Worm (Caenorhabditis elegans) whole organism, late embryonic: ENCODE measurements around the gene R186.8.

ENCODE experiments used
- C38D4.7 ChIP-seq: fragments of 200-800 bp; sonication (Bioruptor generic); optimal IDR thresholded peaks from 2 replicates; lab custom pipeline; 2018; ENCODE audit warnings: mild to moderate bottlenecking, missing genetic modification characterization, moderate library complexity, missing compliant biosample characterization
- F13H6.1 ChIP-seq: sonication (generic microtip); optimal IDR thresholded peaks from 2 replicates; lab custom pipeline; 2016; ENCODE audit warnings: missing genetic modification characterization, missing compliant biosample characterization
- K02D7.2 ChIP-seq: sonication (generic microtip); optimal IDR thresholded peaks from 2 replicates; lab custom pipeline; 2017; ENCODE audit warnings: mild to moderate bottlenecking, missing genetic modification characterization, missing compliant biosample characterization
- Y22D7AL.16 ChIP-seq: sonication (generic microtip); optimal IDR thresholded peaks from 2 replicates; lab custom pipeline; 2016; ENCODE audit warnings: missing genetic modification characterization, missing compliant biosample characterization
- ahr-1 ChIP-seq: sonication (generic microtip); optimal IDR thresholded peaks from 2 replicates; lab custom pipeline; 2016; ENCODE audit warnings: missing genetic modification characterization, missing compliant biosample characterization
- ama-1 ChIP-seq: fragments of 150-350 bp; optimal IDR thresholded peaks from 2 replicates; lab custom pipeline; 2014
- ceh-18 ChIP-seq: sonication (generic microtip); optimal IDR thresholded peaks from 2 replicates; lab custom pipeline; 2016; ENCODE audit warnings: missing genetic modification characterization, missing compliant biosample characterization
- ceh-19 ChIP-seq: fragments of 200-800 bp; sonication (Bioruptor generic); optimal IDR thresholded peaks from 2 replicates; lab custom pipeline; 2018; ENCODE audit warnings: mild to moderate bottlenecking, missing genetic modification characterization, missing compliant biosample characterization
- ceh-9 ChIP-seq: sonication (generic microtip); optimal IDR thresholded peaks from 2 replicates; lab custom pipeline; 2016; ENCODE audit warnings: mild to moderate bottlenecking, missing genetic modification characterization, inconsistent platforms, missing compliant biosample characterization
- che-1 ChIP-seq: sonication (generic microtip); optimal IDR thresholded peaks from 2 replicates; lab custom pipeline; 2016; ENCODE audit warnings: mild to moderate bottlenecking, missing genetic modification characterization, missing compliant biosample characterization
- dmd-4 ChIP-seq: sonication (generic microtip); optimal IDR thresholded peaks from 2 replicates; lab custom pipeline; 2016; ENCODE audit warnings: borderline replicate concordance, missing genetic modification characterization, missing compliant biosample characterization
- elt-2 ChIP-seq: sonication (generic microtip); optimal IDR thresholded peaks from 2 replicates; lab custom pipeline; 2016; ENCODE audit warnings: missing genetic modification reagents, missing genetic modification characterization, missing compliant biosample characterization
- elt-4 ChIP-seq: sonication (generic microtip); optimal IDR thresholded peaks from 2 replicates; lab custom pipeline; 2016; ENCODE audit warnings: missing genetic modification characterization, missing compliant biosample characterization
- ets-4 ChIP-seq: sonication (generic microtip); optimal IDR thresholded peaks from 2 replicates; lab custom pipeline; 2016; ENCODE audit warnings: missing genetic modification characterization, missing compliant biosample characterization
- eyg-1 ChIP-seq: sonication (generic microtip); optimal IDR thresholded peaks from 2 replicates; lab custom pipeline; 2016; ENCODE audit warnings: missing genotype, missing genetic modification characterization, missing compliant biosample characterization
- fkh-10 ChIP-seq: fragments of 150-350 bp; optimal IDR thresholded peaks from 2 replicates; lab custom pipeline; 2014; ENCODE audit warnings: missing biosample characterization, missing genetic modification reagents, missing genetic modification characterization
- fkh-6 ChIP-seq: sonication (generic microtip); optimal IDR thresholded peaks from 2 replicates; lab custom pipeline; 2016; ENCODE audit warnings: missing genetic modification characterization, missing compliant biosample characterization
- hlh-13 ChIP-seq: fragments of 200-800 bp; sonication (Bioruptor generic); optimal IDR thresholded peaks from 2 replicates; lab custom pipeline; 2018; ENCODE audit warnings: mild to moderate bottlenecking, missing genetic modification characterization, missing compliant biosample characterization
- hlh-30 ChIP-seq: sonication (generic microtip); optimal IDR thresholded peaks from 2 replicates; lab custom pipeline; 2017; ENCODE audit warnings: antibody characterized with exemption, missing genetic modification characterization, missing compliant biosample characterization; ENCODE audit not compliant: insufficient read depth
- hlh-6 ChIP-seq: sonication (generic microtip); optimal IDR thresholded peaks from 2 replicates; lab custom pipeline; 2016; ENCODE audit warnings: missing genotype, missing genetic modification characterization, missing compliant biosample characterization
- hlh-8 ChIP-seq: sonication (generic microtip); optimal IDR thresholded peaks from 2 replicates; lab custom pipeline; 2016; ENCODE audit warnings: missing genotype, missing genetic modification characterization, missing compliant biosample characterization
- nfya-1 ChIP-seq: sonication (generic microtip); optimal IDR thresholded peaks from 2 replicates; lab custom pipeline; 2017; ENCODE audit warnings: missing genetic modification characterization, mild to moderate bottlenecking, missing compliant biosample characterization, antibody characterized with exemption, moderate library complexity
- nhr-232 ChIP-seq: sonication (generic microtip); optimal IDR thresholded peaks from 2 replicates; lab custom pipeline; 2016; ENCODE audit warnings: missing genetic modification characterization, missing compliant biosample characterization
- npax-4 ChIP-seq: sonication (generic microtip); optimal IDR thresholded peaks from 2 replicates; lab custom pipeline; 2016; ENCODE audit warnings: missing genetic modification characterization, missing compliant biosample characterization
- odd-2 ChIP-seq: sonication (generic microtip); optimal IDR thresholded peaks from 2 replicates; lab custom pipeline; 2017; ENCODE audit warnings: antibody characterized with exemption, mild to moderate bottlenecking, missing genetic modification characterization, missing compliant biosample characterization
- pag-3 ChIP-seq: sonication (generic microtip); optimal IDR thresholded peaks from 2 replicates; lab custom pipeline; 2016; ENCODE audit warnings: missing compliant biosample characterization, missing genetic modification characterization, borderline replicate concordance
- pqm-1 ChIP-seq: sonication (generic microtip); optimal IDR thresholded peaks from 2 replicates; lab custom pipeline; 2016; ENCODE audit warnings: missing genetic modification characterization, missing compliant biosample characterization
- ref-2 ChIP-seq: sonication (generic microtip); optimal IDR thresholded peaks from 2 replicates; lab custom pipeline; 2016; ENCODE audit warnings: missing genetic modification characterization, missing compliant biosample characterization
- rnt-1 ChIP-seq: sonication (generic microtip); optimal IDR thresholded peaks from 2 replicates; lab custom pipeline; 2016; ENCODE audit warnings: missing genetic modification characterization, missing compliant biosample characterization
- sdc-2 ChIP-seq: sonication (generic microtip); optimal IDR thresholded peaks from 2 replicates; lab custom pipeline; 2016; ENCODE audit warnings: missing genotype, missing genetic modification characterization, missing compliant biosample characterization
- sox-2 ChIP-seq: fragments of 200-800 bp; sonication (Bioruptor generic); IDR thresholded peaks from 2 replicates; pipeline ENCODE4 v1.3.6; 2022; ENCODE audit warnings: missing genetic modification reagents, missing genetic modification characterization, missing compliant biosample characterization
- tbx-2 ChIP-seq: sonication (generic microtip); optimal IDR thresholded peaks from 2 replicates; lab custom pipeline; 2016; ENCODE audit warnings: missing genetic modification characterization, missing compliant biosample characterization

Gene R186.8

ce11 chrV:12933654-12934053, 34.1 kb downstream of the R186.8 start:
- TF ChIP-seq pqm-1 (tag; lab: Kevin White, UChicago) = no peak
- no peak for TF ChIP-seq eyg-1 (tag; lab: Kevin White, UChicago)
- no peak for TF ChIP-seq odd-2 (tag; lab: Kevin White, UChicago)
- TF ChIP-seq ceh-18 (tag; lab: Kevin White, UChicago) = no peak

ce11 chrV:12928929-12929532, 38.8 kb downstream of the R186.8 start, which contains the start of gene T16G1.2:
TSS of gene T16G1.2 (plus strand) at chrV:12929482.
- no peak for TF ChIP-seq ceh-9 (tag; lab: Kevin White, UChicago)
- TF ChIP-seq eyg-1 (tag; lab: Kevin White, UChicago) = no peak
- no peak for TF ChIP-seq ahr-1 (tag; lab: Kevin White, UChicago)
- TF ChIP-seq ets-4 (tag; lab: Kevin White, UChicago) = no peak
- no peak for TF ChIP-seq F13H6.1 (tag; lab: Kevin White, UChicago)
- TF ChIP-seq elt-2 (tag; lab: Kevin White, UChicago) = no peak

ce11 chrV:12924128-12924527, 43.7 kb downstream of the R186.8 start, which contains the start of gene pqn-67:
TSS of gene pqn-67 (plus strand) at chrV:12924428.
- TF ChIP-seq fkh-10 (GFP tag; lab: Kevin White, UChicago) = no peak
- TF ChIP-seq fkh-6 (tag; lab: Kevin White, UChicago) = no peak
- TF ChIP-seq C38D4.7 = no peak
- no peak for TF ChIP-seq dmd-4 (tag; lab: Kevin White, UChicago)
- TF ChIP-seq K02D7.2 = no peak
- TF ChIP-seq nhr-232 (tag; lab: Kevin White, UChicago) = no peak
- no peak for TF ChIP-seq sox-2 (GFP tag; lab: Robert Waterston, UW)
- no peak for TF ChIP-seq pqm-1 (tag; lab: Kevin White, UChicago)
- no peak for TF ChIP-seq ama-1 (lab: Kevin White, UChicago)
- TF ChIP-seq ceh-19 = no peak
- TF ChIP-seq elt-4 (tag; lab: Kevin White, UChicago) = no peak
- no peak for TF ChIP-seq ets-4 (tag; lab: Kevin White, UChicago)
- no peak for TF ChIP-seq hlh-6
- TF ChIP-seq rnt-1 (tag; lab: Kevin White, UChicago) = no peak
- TF ChIP-seq ref-2 (tag; lab: Kevin White, UChicago) = no peak

ce11 chrV:12922308-12922707, 45.5 kb downstream of the R186.8 start, which contains the start of gene dhrs-4:
TSS of gene dhrs-4 (plus strand) at chrV:12922608.
- TF ChIP-seq hlh-8 (tag; lab: Kevin White, UChicago) = no peak
- TF ChIP-seq pag-3 (tag; lab: Kevin White, UChicago) = no peak
- TF ChIP-seq nfya-1 (tag; lab: Kevin White, UChicago) = no peak
- no peak for TF ChIP-seq hlh-13

- TF ChIP-seq nhr-232 (tag; lab: Kevin White, UChicago) = no peak
- TF ChIP-seq tbx-2 (tag; lab: Kevin White, UChicago) = no peak
- TF ChIP-seq ceh-19 = no peak
- no peak for TF ChIP-seq Y22D7AL.16 (tag; lab: Kevin White, UChicago)
- TF ChIP-seq ama-1 (lab: Kevin White, UChicago) = no peak
- TF ChIP-seq hlh-30 (tag; lab: Kevin White, UChicago) = no peak
- no peak for TF ChIP-seq sdc-2
- no peak for TF ChIP-seq npax-4
- no peak for TF ChIP-seq sox-2 (GFP tag; lab: Robert Waterston, UW)
- TF ChIP-seq hlh-8 (tag; lab: Kevin White, UChicago) = no peak
- no peak for TF ChIP-seq che-1 (tag; lab: Kevin White, UChicago)
- TF ChIP-seq fkh-6 (tag; lab: Kevin White, UChicago) = no peak
These were observed 46.1 kb downstream of the R186.8 start for ce11 chrV:12921680-12922079.
